Worm (Caenorhabditis elegans) whole organism, L2 larva: ENCODE data around the gene ZC190.8.

Experiments used
- C34F6.9 ChIP-seq: fragments of 150-350 bp; optimal IDR thresholded peaks from 2 replicates; lab custom pipeline; 2014; ENCODE audit warnings: missing biosample characterization, missing genetic modification characterization
- F13H6.1 ChIP-seq: sonication (generic microtip); optimal IDR thresholded peaks from 2 replicates; lab custom pipeline; 2016; ENCODE audit warnings: missing genetic modification characterization, missing compliant biosample characterization
- R02D3.7 ChIP-seq: fragments of 150-350 bp; optimal IDR thresholded peaks from 2 replicates; lab custom pipeline; 2014; ENCODE audit warnings: missing biosample characterization, missing genetic modification characterization
- ZK546.5 ChIP-seq: sonication (generic microtip); optimal IDR thresholded peaks from 2 replicates; lab custom pipeline; 2017; ENCODE audit warnings: missing biosample characterization, missing genetic modification characterization
- alr-1 ChIP-seq: fragments of 150-350 bp; optimal IDR thresholded peaks from 2 replicates; lab custom pipeline; 2014; ENCODE audit warnings: missing biosample characterization, missing genetic modification characterization
- aly-2 ChIP-seq: fragments of 150-350 bp; optimal IDR thresholded peaks from 2 replicates; lab custom pipeline; 2014; ENCODE audit warnings: missing biosample characterization, missing genetic modification characterization
- ama-1 ChIP-seq: fragments of 150-350 bp; optimal IDR thresholded peaks from 2 replicates; lab custom pipeline; 2018; ENCODE audit warnings: inconsistent platforms
- blmp-1 ChIP-seq: sonication (generic microtip); optimal IDR thresholded peaks from 2 replicates; lab custom pipeline; 2017; ENCODE audit warnings: missing genetic modification characterization, mild to moderate bottlenecking, missing compliant biosample characterization, antibody characterized with exemption, moderate library complexity; ENCODE audit not compliant: insufficient read depth
- ceh-16 ChIP-seq: fragments of 150-350 bp; optimal IDR thresholded peaks from 2 replicates; lab custom pipeline; 2014; ENCODE audit warnings: missing biosample characterization, missing genetic modification characterization
- crh-2 ChIP-seq: sonication (generic microtip); optimal IDR thresholded peaks from 2 replicates; lab custom pipeline; 2017; ENCODE audit warnings: missing biosample characterization, missing genetic modification characterization
- egl-27 ChIP-seq: sonication (generic microtip); optimal IDR thresholded peaks from 3 replicates; lab custom pipeline; 2017; ENCODE audit warnings: missing biosample characterization, missing genetic modification reagents, missing genetic modification characterization
- elt-3 ChIP-seq: sonication (generic microtip); optimal IDR thresholded peaks from 2 replicates; lab custom pipeline; 2017; ENCODE audit warnings: missing biosample characterization, missing genetic modification characterization
- fos-1 ChIP-seq: fragments of 150-350 bp; optimal IDR thresholded peaks from 2 replicates; lab custom pipeline; 2014; ENCODE audit warnings: missing biosample characterization, missing genetic modification characterization
- gmeb-1 ChIP-seq: fragments of 150-350 bp; optimal IDR thresholded peaks from 2 replicates; lab custom pipeline; 2014; ENCODE audit warnings: missing biosample characterization, missing genetic modification characterization
- lin-11 ChIP-seq: fragments of 150-350 bp; sonication (generic microtip); optimal IDR thresholded peaks from 2 replicates; lab custom pipeline; 2014; ENCODE audit warnings: missing biosample characterization, missing genetic modification characterization, inconsistent platforms, mixed read lengths
- lin-39 ChIP-seq: fragments of 150-350 bp; optimal IDR thresholded peaks from 2 replicates; lab custom pipeline; 2014; ENCODE audit warnings: missing biosample characterization, missing genetic modification reagents, missing genetic modification characterization
- lsy-2 ChIP-seq, 2 experiments: fragments of 150-350 bp in 1 of 2; sonication (generic microtip) in 1 of 2; optimal IDR thresholded peaks; 2 replicates each; lab custom pipeline; 2014 to 2017; ENCODE audit warnings: missing biosample characterization in 2 of 2, missing genetic modification characterization in 2 of 2
- mab-5 ChIP-seq: fragments of 150-350 bp; optimal IDR thresholded peaks from 2 replicates; lab custom pipeline; 2014; ENCODE audit warnings: missing biosample characterization, missing genetic modification characterization
- nhr-10 ChIP-seq: sonication (generic microtip); optimal IDR thresholded peaks from 2 replicates; lab custom pipeline; 2017; ENCODE audit warnings: missing biosample characterization, missing genetic modification characterization
- nhr-11 ChIP-seq: fragments of 150-350 bp; optimal IDR thresholded peaks from 2 replicates; lab custom pipeline; 2014; ENCODE audit warnings: missing biosample characterization, missing genetic modification characterization
- nhr-129 ChIP-seq: fragments of 150-350 bp; optimal IDR thresholded peaks from 2 replicates; lab custom pipeline; 2014; ENCODE audit warnings: missing biosample characterization, missing genetic modification characterization
- nhr-21 ChIP-seq: fragments of 150-350 bp; optimal IDR thresholded peaks from 2 replicates; lab custom pipeline; 2014; ENCODE audit warnings: missing biosample characterization, missing genetic modification characterization
- nhr-23 ChIP-seq: fragments of 150-350 bp; optimal IDR thresholded peaks from 2 replicates; lab custom pipeline; 2014; ENCODE audit warnings: missing biosample characterization, missing genetic modification reagents, missing genetic modification characterization
- nhr-237 ChIP-seq: fragments of 150-350 bp; optimal IDR thresholded peaks from 2 replicates; lab custom pipeline; 2014; ENCODE audit warnings: missing biosample characterization, missing genetic modification characterization
- nhr-25 ChIP-seq: fragments of 150-350 bp; sonication (generic microtip); optimal IDR thresholded peaks from 3 replicates; lab custom pipeline; 2014; ENCODE audit warnings: missing biosample characterization, missing genetic modification characterization
- nhr-6 ChIP-seq: fragments of 150-350 bp; optimal IDR thresholded peaks from 2 replicates; lab custom pipeline; 2014; ENCODE audit warnings: missing biosample characterization, missing genetic modification characterization
- peb-1 ChIP-seq: fragments of 150-350 bp; optimal IDR thresholded peaks from 2 replicates; lab custom pipeline; 2014; ENCODE audit warnings: missing biosample characterization, missing genetic modification characterization
- sem-4 ChIP-seq: fragments of 150-350 bp; optimal IDR thresholded peaks from 2 replicates; lab custom pipeline; 2014; ENCODE audit warnings: missing biosample characterization, missing genetic modification reagents, missing genetic modification characterization
- skn-1 ChIP-seq: sonication (generic microtip); optimal IDR thresholded peaks from 2 replicates; lab custom pipeline; 2017; ENCODE audit warnings: missing biosample characterization, missing genetic modification characterization
- sma-3 ChIP-seq: sonication (generic microtip); optimal IDR thresholded peaks from 2 replicates; lab custom pipeline; 2016; ENCODE audit warnings: missing genetic modification reagents, missing genetic modification characterization, missing compliant biosample characterization
- sma-9 ChIP-seq, 2 experiments: fragments of 150-350 bp in 1 of 2; sonication (generic microtip) in 1 of 2; optimal IDR thresholded peaks; 2 replicates each; lab custom pipeline; 2014 to 2016; ENCODE audit warnings: missing genetic modification characterization in 2 of 2, mild to moderate bottlenecking in 1 of 2, missing biosample characterization in 1 of 2, missing compliant biosample characterization in 1 of 2, missing genetic modification reagents in 1 of 2, moderate library complexity in 1 of 2
- unc-39 ChIP-seq: fragments of 150-350 bp; optimal IDR thresholded peaks from 2 replicates; lab custom pipeline; 2014; ENCODE audit warnings: missing biosample characterization, missing genetic modification characterization
- unc-55 ChIP-seq: fragments of 150-350 bp; sonication (generic microtip); optimal IDR thresholded peaks from 3 replicates; lab custom pipeline; 2014; ENCODE audit warnings: missing biosample characterization, missing genetic modification reagents, missing genetic modification characterization
- unc-62 ChIP-seq: fragments of 150-350 bp; optimal IDR thresholded peaks from 2 replicates; lab custom pipeline; 2014; ENCODE audit warnings: missing biosample characterization, missing genetic modification reagents, missing genetic modification characterization
- ztf-11 ChIP-seq: sonication (generic microtip); optimal IDR thresholded peaks from 2 replicates; lab custom pipeline; 2017; ENCODE audit warnings: missing biosample characterization, missing genetic modification characterization
- ztf-4 ChIP-seq: fragments of 150-350 bp; optimal IDR thresholded peaks from 2 replicates; lab custom pipeline; 2014; ENCODE audit warnings: missing biosample characterization, missing genetic modification characterization

ZC190.8 gene

ce11 chrV:8657911-8658310 lies 29.7 kb downstream of the ZC190.8 start:
- TF ChIP-seq ZK546.5 (no peak), nhr-25 (tag; lab: Kevin White, UChicago) (peak; percentile 8)

ce11 chrV:8654460-8655419 lies 32.9 kb downstream of the ZC190.8 start:
- TF ChIP-seq nhr-6 (tag; lab: Kevin White, UChicago) (peak; percentile 46), sma-9 (GFP tag; optimal IDR thresholded peaks at IDR 0.05; lab: Kevin White, UChicago) (peak; percentile 74), sma-9 (tag; optimal IDR thresholded peaks at IDR 0.05; lab: Kevin White, UChicago) (no peak), ceh-16 (no peak), F13H6.1 (tag; lab: Kevin White, UChicago) (peak; percentile 51), blmp-1 (tag; lab: Kevin White, UChicago) (peak; percentile 30), nhr-129 (tag; lab: Kevin White, UChicago) (peak; percentile 81), fos-1 (tag; lab: Kevin White, UChicago) (peak; percentile 28), ama-1 (lab: Kevin White, UChicago) (no peak)

- peak; percentile 61 for TF ChIP-seq nhr-21 (tag; lab: Kevin White, UChicago)
- TF ChIP-seq C34F6.9 = no peak
- TF ChIP-seq unc-55 = no peak
- TF ChIP-seq nhr-23 = no peak
- TF ChIP-seq ztf-4 (tag; lab: Kevin White, UChicago) = no peak
- peak; percentile 5 for TF ChIP-seq nhr-6 (tag; lab: Kevin White, UChicago)
- no peak for TF ChIP-seq elt-3
- TF ChIP-seq lin-11 (tag; lab: Kevin White, UChicago) = no peak
- no peak for TF ChIP-seq ZK546.5
- no peak for TF ChIP-seq lsy-2 (tag; optimal IDR thresholded peaks at IDR 0.05; lab: Kevin White, UChicago)
- TF ChIP-seq fos-1 (tag; lab: Kevin White, UChicago) = peak; percentile 54
- TF ChIP-seq alr-1 (tag; lab: Kevin White, UChicago) = no peak
- peak; percentile 39 for TF ChIP-seq nhr-25 (tag; lab: Kevin White, UChicago)
- TF ChIP-seq peb-1 = no peak
- no peak for TF ChIP-seq aly-2 (tag; lab: Kevin White, UChicago)
- TF ChIP-seq sma-3 (GFP tag; lab: Kevin White, UChicago) = peak; percentile 30
- TF ChIP-seq sma-9 (GFP tag; optimal IDR thresholded peaks at IDR 0.05; lab: Kevin White, UChicago) = peak; percentile 61
- no peak for TF ChIP-seq sma-9 (tag; optimal IDR thresholded peaks at IDR 0.05; lab: Kevin White, UChicago)
- TF ChIP-seq blmp-1 (tag; lab: Kevin White, UChicago) = peak; percentile 70
- peak; percentile 10 for TF ChIP-seq egl-27 (tag; lab: Kevin White, UChicago)
- TF ChIP-seq unc-62 (GFP tag; lab: Kevin White, UChicago) = peak; percentile 25
- peak; percentile 57 for TF ChIP-seq mab-5
- TF ChIP-seq nhr-129 (tag; lab: Kevin White, UChicago) = no peak
- TF ChIP-seq ztf-11 = no peak
- no peak for TF ChIP-seq nhr-237 (tag; lab: Kevin White, UChicago)
- TF ChIP-seq nhr-11 (tag; lab: Kevin White, UChicago) = no peak
- no peak for TF ChIP-seq unc-39 (tag; lab: Kevin White, UChicago)
- TF ChIP-seq skn-1 (tag; lab: Kevin White, UChicago) = no peak
- no peak for TF ChIP-seq crh-2 (tag; lab: Kevin White, UChicago)
- TF ChIP-seq lin-39 (tag; lab: Kevin White, UChicago) = no peak
Observed at ce11 chrV:8653080-8653821, 34.4 kb downstream of the ZC190.8 start.

ce11 chrV:8652177-8652576 lies 35.4 kb downstream of the ZC190.8 start:
- TF ChIP-seq gmeb-1 = no peak
- TF ChIP-seq egl-27 (tag; lab: Kevin White, UChicago) = peak; percentile 45
- TF ChIP-seq sem-4 (tag; lab: Kevin White, UChicago) = no peak
- no peak for TF ChIP-seq nhr-23
- TF ChIP-seq ztf-4 (tag; lab: Kevin White, UChicago) = no peak
- no peak for TF ChIP-seq crh-2 (tag; lab: Kevin White, UChicago)
- no peak for TF ChIP-seq aly-2 (tag; lab: Kevin White, UChicago)
- TF ChIP-seq nhr-21 (tag; lab: Kevin White, UChicago) = peak; percentile 42
- peak; percentile 70 for TF ChIP-seq sma-9 (GFP tag; optimal IDR thresholded peaks at IDR 0.05; lab: Kevin White, UChicago)
- no peak for TF ChIP-seq sma-9 (tag; optimal IDR thresholded peaks at IDR 0.05; lab: Kevin White, UChicago)
- TF ChIP-seq nhr-25 (tag; lab: Kevin White, UChicago) = peak; percentile 27
- peak; percentile 33 for TF ChIP-seq mab-5
- TF ChIP-seq unc-39 (tag; lab: Kevin White, UChicago) = no peak
- TF ChIP-seq fos-1 (tag; lab: Kevin White, UChicago) = no peak
- TF ChIP-seq blmp-1 (tag; lab: Kevin White, UChicago) = peak; percentile 70
- no peak for TF ChIP-seq ama-1 (lab: Kevin White, UChicago)
- no peak for TF ChIP-seq nhr-10 (tag; lab: Kevin White, UChicago)
- no peak for TF ChIP-seq elt-3
- TF ChIP-seq R02D3.7 = no peak
- TF ChIP-seq ceh-16 = peak; percentile 78
- TF ChIP-seq ZK546.5 = no peak
